Fruit fly (Drosophila melanogaster) whole organism, embryonic: ENCODE data around the gene path.

Experiments
- Atf-2 ChIP-seq: fragments of 200-800 bp; sonication (Bioruptor generic); optimal IDR thresholded peaks from 2 replicates; lab custom pipeline; 2016; ENCODE audit warnings: missing biosample characterization, missing genetic modification characterization
- Atf3 ChIP-seq: fragments of 200-800 bp; sonication (Bioruptor generic); optimal IDR thresholded peaks from 3 replicates; lab custom pipeline; 2016; ENCODE audit warnings: missing biosample characterization, missing genetic modification characterization
- BtbVII ChIP-seq: fragments of 200-800 bp; sonication (Bioruptor generic); optimal IDR thresholded peaks from 3 replicates; lab custom pipeline; 2017; ENCODE audit warnings: missing biosample characterization, mild to moderate bottlenecking, missing genetic modification characterization
- C15 ChIP-seq: fragments of 200-800 bp; sonication (Bioruptor generic); IDR thresholded peaks from 3 replicates; pipeline ENCODE4 v1.3.6; 2022; ENCODE audit warnings: missing biosample characterization, missing genetic modification characterization
- CG10209 ChIP-seq: fragments of 200-800 bp; sonication (Bioruptor generic); optimal IDR thresholded peaks from 3 replicates; lab custom pipeline; 2017; ENCODE audit warnings: missing biosample characterization, mild to moderate bottlenecking, missing genetic modification characterization, missing genetic modification reagents
- CG10267 ChIP-seq: fragments of 200-800 bp; sonication (Bioruptor generic); optimal IDR thresholded peaks from 2 replicates; lab custom pipeline; 2018; ENCODE audit warnings: missing biosample characterization, mild to moderate bottlenecking, missing genetic modification characterization, moderate library complexity
- CG10543 ChIP-seq: fragments of 200-800 bp; sonication (Bioruptor generic); optimal IDR thresholded peaks from 3 replicates; lab custom pipeline; 2017; ENCODE audit warnings: missing biosample characterization, mild to moderate bottlenecking, missing genetic modification characterization, moderate library complexity
- CG11085 ChIP-seq: fragments of 200-800 bp; sonication (Bioruptor generic); IDR thresholded peaks from 2 replicates; pipeline ENCODE4 v1.3.6; 2022; ENCODE audit warnings: missing biosample characterization, missing genetic modification characterization
- CG11398 ChIP-seq: fragments of 200-800 bp; sonication (Bioruptor generic); optimal IDR thresholded peaks from 2 replicates; lab custom pipeline; 2016; ENCODE audit warnings: missing biosample characterization, missing genetic modification characterization
- CG11504 ChIP-seq: fragments of 200-800 bp; sonication (Bioruptor generic); optimal IDR thresholded peaks from 3 replicates; lab custom pipeline; 2019; ENCODE audit warnings: missing biosample characterization, mild to moderate bottlenecking, missing genetic modification characterization, moderate library complexity
- CG13123 ChIP-seq: fragments of 200-800 bp; sonication (Bioruptor generic); optimal IDR thresholded peaks from 2 replicates; lab custom pipeline; 2016; ENCODE audit warnings: missing biosample characterization, missing genetic modification characterization
- CG14441 ChIP-seq: fragments of 200-800 bp; sonication (Bioruptor generic); IDR thresholded peaks from 2 replicates; pipeline ENCODE4 v1.3.6; 2022; ENCODE audit warnings: missing biosample characterization, missing genetic modification characterization
- CG14965 ChIP-seq: fragments of 200-800 bp; sonication (Bioruptor generic); optimal IDR thresholded peaks from 2 replicates; lab custom pipeline; 2016; ENCODE audit warnings: missing biosample characterization, missing genetic modification characterization, borderline replicate concordance
- CG15514 ChIP-seq: fragments of 200-800 bp; sonication (Bioruptor generic); optimal IDR thresholded peaks from 3 replicates; lab custom pipeline; 2017; ENCODE audit warnings: missing biosample characterization, missing genetic modification characterization, mild to moderate bottlenecking, moderate library complexity, missing genetic modification reagents
- CG1603 ChIP-seq: fragments of 200-800 bp; sonication (Bioruptor generic); optimal IDR thresholded peaks from 2 replicates; lab custom pipeline; 2019; ENCODE audit warnings: missing biosample characterization, mild to moderate bottlenecking, missing genetic modification characterization, moderate library complexity
- CG16815 ChIP-seq: fragments of 200-800 bp; sonication (Bioruptor generic); optimal IDR thresholded peaks from 3 replicates; lab custom pipeline; 2017; ENCODE audit warnings: missing biosample characterization, mild to moderate bottlenecking, missing genetic modification characterization
- CG17912 ChIP-seq: fragments of 200-800 bp; sonication (Bioruptor generic); optimal IDR thresholded peaks from 2 replicates; lab custom pipeline; 2018; ENCODE audit warnings: missing biosample characterization, mild to moderate bottlenecking, missing genetic modification characterization
- CG18599 ChIP-seq: fragments of 200-800 bp; sonication (Bioruptor generic); optimal IDR thresholded peaks from 3 replicates; lab custom pipeline; 2017; ENCODE audit warnings: missing biosample characterization, missing genetic modification characterization, mild to moderate bottlenecking, moderate library complexity, missing genetic modification reagents
- CG18764 ChIP-seq: fragments of 200-800 bp; sonication (Bioruptor generic); optimal IDR thresholded peaks from 3 replicates; lab custom pipeline; 2016; ENCODE audit warnings: missing biosample characterization, missing genetic modification characterization
- CG31388 ChIP-seq: fragments of 200-800 bp; sonication (Bioruptor generic); optimal IDR thresholded peaks from 2 replicates; lab custom pipeline; 2016; ENCODE audit warnings: missing biosample characterization, missing genetic modification characterization
- CG32767 ChIP-seq: fragments of 200-800 bp; sonication (Bioruptor generic); IDR thresholded peaks from 2 replicates; pipeline ENCODE4 v1.3.6; 2022; ENCODE audit warnings: missing biosample characterization, missing genetic modification characterization
- CG34224 ChIP-seq: fragments of 200-800 bp; sonication (Bioruptor generic); IDR thresholded peaks from 3 replicates; pipeline ENCODE4 v1.3.6; 2022; ENCODE audit warnings: missing biosample characterization, missing genetic modification characterization; ENCODE audit not compliant: partially characterized antibody
- CG3995 ChIP-seq: fragments of 200-800 bp; sonication (Bioruptor generic); optimal IDR thresholded peaks from 3 replicates; lab custom pipeline; 2016; ENCODE audit warnings: missing biosample characterization, missing genetic modification characterization
- CG4404 ChIP-seq: fragments of 200-800 bp; sonication (Bioruptor generic); IDR thresholded peaks from 2 replicates; pipeline ENCODE4 v1.3.6; 2022; ENCODE audit warnings: missing biosample characterization, missing genetic modification characterization
- CG4730 ChIP-seq: fragments of 200-800 bp; sonication (Bioruptor generic); IDR thresholded peaks from 2 replicates; pipeline ENCODE4 v1.3.6; 2022; ENCODE audit warnings: missing biosample characterization, missing genetic modification characterization
- CG8388 ChIP-seq: fragments of 200-800 bp; sonication (Bioruptor generic); optimal IDR thresholded peaks from 2 replicates; lab custom pipeline; 2019; ENCODE audit warnings: missing biosample characterization, mild to moderate bottlenecking, missing genetic modification characterization, moderate library complexity
- CTCF ChIP-seq: fragments of 200-800 bp; sonication (Bioruptor generic); optimal IDR thresholded peaks from 2 replicates; lab custom pipeline; 2017; ENCODE audit warnings: missing biosample characterization, mild to moderate bottlenecking, missing genetic modification characterization, moderate library complexity
- CrebB ChIP-seq: fragments of 200-800 bp; sonication (Bioruptor generic); optimal IDR thresholded peaks from 3 replicates; lab custom pipeline; 2018; ENCODE audit warnings: missing biosample characterization, mild to moderate bottlenecking, missing genetic modification characterization
- Dp ChIP-seq: fragments of 200-800 bp; sonication (Bioruptor generic); optimal IDR thresholded peaks from 2 replicates; lab custom pipeline; 2018; ENCODE audit warnings: missing biosample characterization, mild to moderate bottlenecking, missing genetic modification characterization, moderate library complexity
- Ets65A ChIP-seq: fragments of 200-800 bp; sonication (Bioruptor generic); peaks from one replicate; lab custom pipeline; 2016; ENCODE audit warnings: missing biosample characterization, missing genetic modification characterization
- Ets97D ChIP-seq: fragments of 200-800 bp; sonication (Bioruptor generic); optimal IDR thresholded peaks from 3 replicates; lab custom pipeline; 2016; ENCODE audit warnings: missing biosample characterization, missing genetic modification characterization
- Hand ChIP-seq: fragments of 200-800 bp; sonication (Bioruptor generic); optimal IDR thresholded peaks from 2 replicates; lab custom pipeline; 2017; ENCODE audit warnings: mild to moderate bottlenecking, missing biosample characterization, missing genetic modification reagents, missing genetic modification characterization
- MESR4 ChIP-seq: fragments of 200-800 bp; sonication (Bioruptor generic); optimal IDR thresholded peaks from 2 replicates; lab custom pipeline; 2018; ENCODE audit warnings: missing biosample characterization, mild to moderate bottlenecking, missing genetic modification characterization, moderate library complexity
- Mes4 ChIP-seq: fragments of 200-800 bp; sonication (Bioruptor generic); optimal IDR thresholded peaks from 2 replicates; lab custom pipeline; 2016; ENCODE audit warnings: missing biosample characterization, missing genetic modification characterization
- Sin3A ChIP-seq: fragments of >200 bp; optimal IDR thresholded peaks from 2 replicates; lab custom pipeline; 2018
- Ssrp ChIP-seq: fragments of 200-800 bp; sonication (Bioruptor generic); optimal IDR thresholded peaks from 2 replicates; lab custom pipeline; 2018; ENCODE audit warnings: missing biosample characterization, mild to moderate bottlenecking, missing genetic modification characterization, moderate library complexity
- amos ChIP-seq: fragments of 200-800 bp; sonication (Bioruptor generic); IDR thresholded peaks from 2 replicates; pipeline ENCODE4 v1.3.6; 2022; ENCODE audit warnings: missing biosample characterization, missing genetic modification characterization; ENCODE audit not compliant: partially characterized antibody
- da ChIP-seq: fragments of 200-800 bp; sonication (Bioruptor generic); optimal IDR thresholded peaks from 2 replicates; lab custom pipeline; 2016; ENCODE audit warnings: missing biosample characterization, missing genetic modification characterization
- dpn ChIP-seq, 2 experiments: fragments of 200-800 bp; sonication (Bioruptor generic); optimal IDR thresholded peaks; 3 replicates each; lab custom pipeline; 2016; ENCODE audit warnings: missing biosample characterization in 2 of 2, missing genetic modification characterization in 2 of 2
- exex ChIP-seq: fragments of 200-800 bp; sonication (Bioruptor generic); optimal IDR thresholded peaks from 4 replicates; lab custom pipeline; 2018; ENCODE audit warnings: missing biosample characterization, mild to moderate bottlenecking, missing genetic modification characterization, moderate library complexity
- fru ChIP-seq: fragments of >200 bp; optimal IDR thresholded peaks from 2 replicates; lab custom pipeline; 2017
- mam ChIP-seq: fragments of 200-800 bp; sonication (Bioruptor generic); optimal IDR thresholded peaks from 3 replicates; lab custom pipeline; 2016; ENCODE audit warnings: missing biosample characterization, missing genetic modification characterization
- pho ChIP-seq: fragments of 200-800 bp; sonication (Bioruptor generic); optimal IDR thresholded peaks from 2 replicates; lab custom pipeline; 2016; ENCODE audit warnings: missing biosample characterization, missing genetic modification characterization
- phol ChIP-seq: fragments of 200-800 bp; sonication (Bioruptor generic); optimal IDR thresholded peaks from 3 replicates; lab custom pipeline; 2018; ENCODE audit warnings: missing biosample characterization, mild to moderate bottlenecking, missing genetic modification characterization, moderate library complexity
- pnt ChIP-seq: fragments of 200-800 bp; sonication (Bioruptor generic); optimal IDR thresholded peaks from 3 replicates; lab custom pipeline; 2016; ENCODE audit warnings: missing biosample characterization, missing genetic modification characterization
- pzg ChIP-seq: fragments of 200-800 bp; sonication (Bioruptor generic); optimal IDR thresholded peaks from 3 replicates; lab custom pipeline; 2018; ENCODE audit warnings: missing biosample characterization, mild to moderate bottlenecking, missing genetic modification characterization, moderate library complexity
- sens-2 ChIP-seq: fragments of 200-800 bp; sonication (Bioruptor generic); IDR thresholded peaks from 2 replicates; pipeline ENCODE4 v1.3.6; 2022; ENCODE audit warnings: missing biosample characterization, missing genetic modification characterization
- sim ChIP-seq: fragments of 200-800 bp; sonication (Bioruptor generic); IDR thresholded peaks from 2 replicates; pipeline ENCODE4 v1.3.6; 2022; ENCODE audit warnings: missing biosample characterization, missing genetic modification characterization
- sisA ChIP-seq: fragments of 200-800 bp; sonication (Bioruptor generic); IDR thresholded peaks from 2 replicates; pipeline ENCODE4 v1.3.6; 2022; ENCODE audit warnings: missing biosample characterization, missing genetic modification characterization
- ssp ChIP-seq: fragments of 200-800 bp; sonication (Bioruptor generic); IDR thresholded peaks from 2 replicates; pipeline ENCODE4 v1.3.6; 2022; ENCODE audit warnings: missing biosample characterization, missing genetic modification characterization
- tll ChIP-seq, 2 experiments: fragments of 200-800 bp in 1 of 2; fragments of >200 bp in 1 of 2; sonication (Bioruptor generic) in 1 of 2; optimal IDR thresholded peaks; 2 replicates each; lab custom pipeline; 2017 to 2019; ENCODE audit warnings: missing biosample characterization in 2 of 2, missing genetic modification characterization in 2 of 2, mild to moderate bottlenecking in 1 of 2, moderate library complexity in 1 of 2
- vnd ChIP-seq: fragments of 200-800 bp; sonication (Bioruptor generic); IDR thresholded peaks from 3 replicates; pipeline ENCODE4 v1.3.6; 2022; ENCODE audit warnings: missing biosample characterization, missing genetic modification characterization; ENCODE audit not compliant: partially characterized antibody

path gene

dm6 chr3L:9476829-9477228 is 28.3 kb downstream of the path start, which contains the start of the genes Uch-L5 and Jarid2 (continued):
- peak; percentile 62 for TF ChIP-seq Dp (GFP tag; lab: Kevin White, UChicago)
- TF ChIP-seq sim (GFP tag; lab: Robert Waterston, UW): no peak
- TF ChIP-seq CG11085 (GFP tag; lab: Robert Waterston, UW): no peak
- peak; percentile 50 for TF ChIP-seq amos (GFP tag; lab: Robert Waterston, UW)
- TF ChIP-seq CG14965: no peak
- peak; percentile 41 for TF ChIP-seq CG13123 (GFP tag; lab: Kevin White, UChicago)
- peak; percentile 100 for TF ChIP-seq phol
- TF ChIP-seq BtbVII (GFP tag; lab: Kevin White, UChicago): no peak
- peak; percentile 44 for TF ChIP-seq CG10543 (GFP tag; lab: Kevin White, UChicago)
- peak; percentile 29; the same call in 1 of the 3 replicates for TF ChIP-seq CG34224 (GFP tag; lab: Robert Waterston, UW)
- no peak for TF ChIP-seq CG31388
- TF ChIP-seq CG18599: no peak
- peak; percentile 95 for TF ChIP-seq Ets65A
- TF ChIP-seq CG15514 (GFP tag; lab: Kevin White, UChicago): peak; percentile 85
- no peak for TF ChIP-seq Ssrp (tag; lab: Kevin White, UChicago)
- TF ChIP-seq dpn (GFP tag; optimal IDR thresholded peaks at IDR 0.05; lab: Kevin White, UChicago): peak; percentile 33 to 57
- no peak for TF ChIP-seq C15 (GFP tag; lab: Robert Waterston, UW)
- TF ChIP-seq CG32767: no peak
- peak; percentile 96 for TF ChIP-seq Ets97D (GFP tag; lab: Kevin White, UChicago)
- 0 out of 2 replicates have a peak, but pooled peaks have one; percentile 12 for TF ChIP-seq CG14441
- peak; percentile 79 for TF ChIP-seq Sin3A (lab: Kevin White, UChicago)
- TF ChIP-seq CG8388: no peak
- no peak for TF ChIP-seq CG11504 (tag; lab: Kevin White, UChicago)
- TF ChIP-seq pzg (GFP tag; lab: Kevin White, UChicago): peak; percentile 95
- no peak for TF ChIP-seq CG4730 (GFP tag; lab: Robert Waterston, UW)
- TF ChIP-seq CG17912 (GFP tag; lab: Kevin White, UChicago): peak; percentile 46
- no peak for TF ChIP-seq CG16815
- no peak for TF ChIP-seq ssp (GFP tag; lab: Robert Waterston, UW)
- TF ChIP-seq MESR4 (GFP tag; lab: Kevin White, UChicago): peak; percentile 96
- peak; percentile 21 for TF ChIP-seq Atf3
- TF ChIP-seq sens-2 (GFP tag; lab: Robert Waterston, UW): no peak
- TF ChIP-seq CG10267 (tag; lab: Kevin White, UChicago): peak; percentile 71
- TF ChIP-seq CG1603 (tag; lab: Kevin White, UChicago): peak; percentile 91
- peak; percentile 23 for TF ChIP-seq CG18764 (GFP tag; lab: Kevin White, UChicago)
- TF ChIP-seq sisA: peak; percentile 49
- peak; percentile 76 for TF ChIP-seq mam (GFP tag; lab: Kevin White, UChicago)
- TF ChIP-seq pnt (GFP tag; lab: Kevin White, UChicago): peak; percentile 57
- TF ChIP-seq CG4404 (GFP tag; lab: Robert Waterston, UW): no peak
- TF ChIP-seq CG11398 (GFP tag; lab: Kevin White, UChicago): peak; percentile 63
- peak; percentile 14 for TF ChIP-seq Mes4 (GFP tag; lab: Kevin White, UChicago)
- no peak for TF ChIP-seq exex (tag; lab: Kevin White, UChicago)
- peak; percentile 45 for TF ChIP-seq CG3995
- TF ChIP-seq vnd (GFP tag; lab: Robert Waterston, UW): no peak
- peak; percentile 59 for TF ChIP-seq CTCF (GFP tag; lab: Kevin White, UChicago)
- peak; percentile 37 for TF ChIP-seq da (GFP tag; lab: Kevin White, UChicago)
- peak; percentile 15 for TF ChIP-seq CG10209 (GFP tag; lab: Kevin White, UChicago)
- TF ChIP-seq fru (lab: Kevin White, UChicago): no peak
- peak in 1 of 2 experiments; percentile 22 for TF ChIP-seq tll (GFP tag; optimal IDR thresholded peaks at IDR 0.05; lab: Kevin White, UChicago)
- TF ChIP-seq pho (GFP tag; lab: Kevin White, UChicago): peak; percentile 51
- peak; percentile 9 for TF ChIP-seq Atf-2 (GFP tag; lab: Kevin White, UChicago)
- TF ChIP-seq CrebB (tag; lab: Kevin White, UChicago): peak; percentile 58
- TF ChIP-seq Hand (GFP tag; lab: Kevin White, UChicago): no peak
